Fruit fly (Drosophila melanogaster): ENCODE results near the gene CG44140.
"Not testable (repeated sequence)": the region's sequence is repeated elsewhere in the genome, so short reads cannot be mapped to it uniquely, and the experiment has no call there.

- TF ChIP-seq GATAd (GFP tag; optimal IDR thresholded peaks at IDR 0.05); fru (GFP tag; optimal IDR thresholded peaks at IDR 0.05); Abd-B (GFP tag; optimal IDR thresholded peaks at IDR 0.05); Hr78 (GFP tag; optimal IDR thresholded peaks at IDR 0.05); lola (GFP tag; optimal IDR thresholded peaks at IDR 0.05); sage (GFP tag; optimal IDR thresholded peaks at IDR 0.05); OdsH (GFP tag; optimal IDR thresholded peaks at IDR 0.05); CG32264 (GFP tag; optimal IDR thresholded peaks at IDR 0.05); N (GFP tag; optimal IDR thresholded peaks at IDR 0.05); Vsx2 (GFP tag; optimal IDR thresholded peaks at IDR 0.05; ENCODE audit: partially characterized antibody); dsf (GFP tag; optimal IDR thresholded peaks at IDR 0.05; ENCODE audit: borderline replicate concordance): not testable (repeated sequence)
Observed at dm6 chr2L:15660741-15661140, 33.5 kb downstream of the CG44140 start, which contains the start of gene CG18477.
